In genomic region chr3R:14625215-14626156, dm6 we compare ENCODE assay signal across 1 fruit fly cellular context.
TF ChIP-seq lines count a peak whose summit lies in the region.

Gene put, minus strand, starts transcription at chr3R:14625703.
Gene His4r, plus strand, starts transcription at chr3R:14625755.

TF ChIP-seq in whole organism, embryonic, 481 proteins besides CTCF, POLR2A, EP300 and RAD21 (continued from another document):
- TF ChIP-seq Ssrp (tag; optimal IDR thresholded peaks at IDR 0.05; lab: Kevin White, UChicago) (no peak), unc-4 (GFP tag; IDR thresholded peaks at IDR 0.05; lab: Robert Waterston, UW; ENCODE audit: partially characterized antibody) (peak; percentile 50; the same call in 1 of the 2 replicates), Vsx1 (GFP tag; optimal IDR thresholded peaks at IDR 0.05; lab: Kevin White, UChicago) (no peak), Neu2 (GFP tag; optimal IDR thresholded peaks at IDR 0.05; lab: Kevin White, UChicago; ENCODE audit: borderline replicate concordance) (no peak), CG10147 (GFP tag; optimal IDR thresholded peaks at IDR 0.05; lab: Kevin White, UChicago) (no peak), Myb (GFP tag; optimal IDR thresholded peaks at IDR 0.05; lab: Kevin White, UChicago) (peak; percentile 30), repo (GFP tag; optimal IDR thresholded peaks at IDR 0.05; lab: Kevin White, UChicago) (peak; percentile 47), CG6683 (GFP tag; optimal IDR thresholded peaks at IDR 0.05; lab: Kevin White, UChicago) (no peak), yki (optimal IDR thresholded peaks at IDR 0.05; lab: Kevin White, UChicago) (no peak), CG12155 (GFP tag; optimal IDR thresholded peaks at IDR 0.05; lab: Kevin White, UChicago) (no peak), Aef1 (GFP tag; IDR thresholded peaks at IDR 0.05; lab: Robert Waterston, UW) (no peak), Ravus (GFP tag; IDR thresholded peaks at IDR 0.05; lab: Robert Waterston, UW) (no peak), CG18619 (GFP tag; optimal IDR thresholded peaks at IDR 0.05; lab: Kevin White, UChicago) (no peak), h (optimal IDR thresholded peaks at IDR 0.05; lab: Kevin White, UChicago) (no peak), ATbp (GFP tag; optimal IDR thresholded peaks at IDR 0.05; lab: Kevin White, UChicago) (no peak), Awh (GFP tag; IDR thresholded peaks at IDR 0.05; lab: Robert Waterston, UW) (no peak), da (GFP tag; optimal IDR thresholded peaks at IDR 0.05; lab: Kevin White, UChicago) (no peak), Fer3 (tag; optimal IDR thresholded peaks at IDR 0.05; lab: Kevin White, UChicago) (no peak), chif (GFP tag; optimal IDR thresholded peaks at IDR 0.05; lab: Kevin White, UChicago) (no peak), CG2116 (GFP tag; optimal IDR thresholded peaks at IDR 0.05; lab: Kevin White, UChicago) (peak; percentile 75), CG30431 (GFP tag; optimal IDR thresholded peaks at IDR 0.05; lab: Kevin White, UChicago) (no peak), croc (GFP tag; conservative IDR thresholded peaks at IDR 0.05; lab: Robert Waterston, UW) (no peak), HmgD (GFP tag; optimal IDR thresholded peaks at IDR 0.05; lab: Kevin White, UChicago) (peak; percentile 74), corto (GFP tag; optimal IDR thresholded peaks at IDR 0.05; lab: Kevin White, UChicago) (no peak), Camta (GFP tag; optimal IDR thresholded peaks at IDR 0.05; lab: Kevin White, UChicago) (no peak), hb (GFP tag; IDR thresholded peaks at IDR 0.05; lab: Robert Waterston, UW; ENCODE audit: partially characterized antibody) (no peak), CG10209 (GFP tag; optimal IDR thresholded peaks at IDR 0.05; lab: Kevin White, UChicago) (no peak), pzg (GFP tag; optimal IDR thresholded peaks at IDR 0.05; lab: Kevin White, UChicago) (peak; percentile 95), toy (GFP tag; IDR thresholded peaks at IDR 0.05; lab: Robert Waterston, UW) (no peak), HHEX (GFP tag; optimal IDR thresholded peaks at IDR 0.05; lab: Kevin White, UChicago) (no peak), CG31388 (GFP tag; optimal IDR thresholded peaks at IDR 0.05; lab: Kevin White, UChicago) (no peak), CG8281 (tag; optimal IDR thresholded peaks at IDR 0.05; lab: Kevin White, UChicago) (no peak), sisA (GFP tag; IDR thresholded peaks at IDR 0.05; lab: Robert Waterston, UW) (no peak), CG9817 (tag; optimal IDR thresholded peaks at IDR 0.05; lab: Kevin White, UChicago) (no peak), Nf-YA (GFP tag; IDR thresholded peaks at IDR 0.05; lab: Robert Waterston, UW) (no peak), CG12236 (GFP tag; optimal IDR thresholded peaks at IDR 0.05; lab: Kevin White, UChicago) (no peak), CG30403 (GFP tag; optimal IDR thresholded peaks at IDR 0.05; lab: Kevin White, UChicago) (no peak), Mad (GFP tag; optimal IDR thresholded peaks at IDR 0.05; lab: Kevin White, UChicago) (no peak), CG13894 (tag; optimal IDR thresholded peaks at IDR 0.05; lab: Kevin White, UChicago) (no peak), CG10462 (GFP tag; optimal IDR thresholded peaks at IDR 0.05; lab: Kevin White, UChicago) (no peak), row (GFP tag; IDR thresholded peaks at IDR 0.05; lab: Robert Waterston, UW) (peak; percentile 21; the same call in 2 of the 3 replicates), ken (GFP tag; IDR thresholded peaks at IDR 0.05; lab: Robert Waterston, UW) (no peak), Max (GFP tag; optimal IDR thresholded peaks at IDR 0.05; lab: Kevin White, UChicago) (peak; percentile 39), CG6791 (GFP tag; IDR thresholded peaks at IDR 0.05; lab: Robert Waterston, UW; ENCODE audit: partially characterized antibody) (peak; percentile 73; the same call in 2 of the 3 replicates), sd (tag; optimal IDR thresholded peaks at IDR 0.05; lab: Kevin White, UChicago) (no peak), CG4328 (GFP tag; optimal IDR thresholded peaks at IDR 0.05; lab: Kevin White, UChicago) (no peak), az2 (GFP tag; optimal IDR thresholded peaks at IDR 0.05; lab: Kevin White, UChicago) (no peak), dati (GFP tag; IDR thresholded peaks at IDR 0.05; lab: Robert Waterston, UW) (no peak), CG31224 (GFP tag; IDR thresholded peaks at IDR 0.05; lab: Robert Waterston, UW) (no peak), CG9727 (GFP tag; optimal IDR thresholded peaks at IDR 0.05; lab: Kevin White, UChicago) (peak; percentile 2), sc (optimal IDR thresholded peaks at IDR 0.05; lab: Kevin White, UChicago) (no peak), sc (GFP tag; optimal IDR thresholded peaks at IDR 0.05; lab: Kevin White, UChicago) (no peak), aop (GFP tag; IDR thresholded peaks at IDR 0.05; lab: Robert Waterston, UW) (no peak), cas (GFP tag; IDR thresholded peaks at IDR 0.05; lab: Robert Waterston, UW) (no peak), Dek (tag; optimal IDR thresholded peaks at IDR 0.05; lab: Kevin White, UChicago) (peak; percentile 31), Opbp (GFP tag; IDR thresholded peaks at IDR 0.05; lab: Robert Waterston, UW; ENCODE audit: partially characterized antibody) (peak; percentile 78), H15 (GFP tag; IDR thresholded peaks at IDR 0.05; lab: Robert Waterston, UW) (no peak), nerfin-2 (GFP tag; IDR thresholded peaks at IDR 0.05; lab: Robert Waterston, UW; ENCODE audit: partially characterized antibody) (peak; percentile 20; the same call in 1 of the 2 replicates), usp (GFP tag; optimal IDR thresholded peaks at IDR 0.05; lab: Kevin White, UChicago) (no peak), kah (GFP tag; optimal IDR thresholded peaks at IDR 0.05; lab: Kevin White, UChicago) (peak; percentile 20), sens-2 (GFP tag; IDR thresholded peaks at IDR 0.05; lab: Robert Waterston, UW) (no peak), CG1647 (GFP tag; optimal IDR thresholded peaks at IDR 0.05; lab: Kevin White, UChicago) (no peak), ase (GFP tag; IDR thresholded peaks at IDR 0.05; lab: Robert Waterston, UW) (no peak), tgo (GFP tag; IDR thresholded peaks at IDR 0.05; lab: Robert Waterston, UW) (no peak), CG8089 (GFP tag; optimal IDR thresholded peaks at IDR 0.05; lab: Kevin White, UChicago) (no peak), CG9876 (GFP tag; optimal IDR thresholded peaks at IDR 0.05; lab: Kevin White, UChicago) (no peak), Six4 (GFP tag; optimal IDR thresholded peaks at IDR 0.05; lab: Kevin White, UChicago) (no peak), CG2120 (GFP tag; optimal IDR thresholded peaks at IDR 0.05; lab: Kevin White, UChicago) (peak; percentile 38), Atf6 (GFP tag; IDR thresholded peaks at IDR 0.05; lab: Robert Waterston, UW) (no peak), CG8944 (GFP tag; optimal IDR thresholded peaks at IDR 0.05; lab: Kevin White, UChicago) (no peak), CG11247 (GFP tag; IDR thresholded peaks at IDR 0.05; lab: Robert Waterston, UW) (no peak), CG2678 (tag; optimal IDR thresholded peaks at IDR 0.05; lab: Kevin White, UChicago) (no peak), Hmr (GFP tag; optimal IDR thresholded peaks at IDR 0.05; lab: Kevin White, UChicago) (peak; percentile 61), wek (GFP tag; optimal IDR thresholded peaks at IDR 0.05; lab: Kevin White, UChicago) (no peak), Dbx (GFP tag; IDR thresholded peaks at IDR 0.05; lab: Robert Waterston, UW) (0 out of 3 replicates have a peak, but pooled peaks have one; percentile 6), MTF-1 (GFP tag; optimal IDR thresholded peaks at IDR 0.05; lab: Kevin White, UChicago; ENCODE audit: borderline replicate concordance) (no peak), CG34224 (GFP tag; IDR thresholded peaks at IDR 0.05; lab: Robert Waterston, UW; ENCODE audit: partially characterized antibody) (peak; percentile 27; the same call in 1 of the 3 replicates), CG6854 (GFP tag; optimal IDR thresholded peaks at IDR 0.05; lab: Kevin White, UChicago) (no peak), CG17361 (GFP tag; IDR thresholded peaks at IDR 0.05; lab: Robert Waterston, UW) (peak; percentile 37; the same call in 1 of the 3 replicates), CG7271 (tag; optimal IDR thresholded peaks at IDR 0.05; lab: Kevin White, UChicago) (no peak), GATAe (GFP tag; conservative IDR thresholded peaks at IDR 0.05; lab: Robert Waterston, UW) (no peak), MESR4 (GFP tag; optimal IDR thresholded peaks at IDR 0.05; lab: Kevin White, UChicago) (peak; percentile 87), CG1233 (GFP tag; optimal IDR thresholded peaks at IDR 0.05; lab: Kevin White, UChicago) (no peak), Hand (GFP tag; optimal IDR thresholded peaks at IDR 0.05; lab: Kevin White, UChicago) (no peak), vvl (GFP tag; IDR thresholded peaks at IDR 0.05; lab: Robert Waterston, UW) (peak; percentile 50), emc (GFP tag; optimal IDR thresholded peaks at IDR 0.05; lab: Kevin White, UChicago) (no peak), Oaz (GFP tag; IDR thresholded peaks at IDR 0.05; lab: Robert Waterston, UW) (no peak), CG2202 (tag; optimal IDR thresholded peaks at IDR 0.05; lab: Kevin White, UChicago) (peak; percentile 14), chinmo (GFP tag; IDR thresholded peaks at IDR 0.05; lab: Robert Waterston, UW; ENCODE audit: partially characterized antibody) (peak; percentile 48; the same call in 1 of the 4 replicates), CG2889 (GFP tag; IDR thresholded peaks at IDR 0.05; lab: Robert Waterston, UW) (no peak), CG1832 (GFP tag; optimal IDR thresholded peaks at IDR 0.05; lab: Kevin White, UChicago) (no peak), CG11504 (tag; optimal IDR thresholded peaks at IDR 0.05; lab: Kevin White, UChicago) (peak; percentile 58), CG4617 (GFP tag; optimal IDR thresholded peaks at IDR 0.05; lab: Kevin White, UChicago; ENCODE audit: borderline replicate concordance) (peak; percentile 94), CG13775 (GFP tag; optimal IDR thresholded peaks at IDR 0.05; lab: Kevin White, UChicago) (no peak), CG8388 (GFP tag; optimal IDR thresholded peaks at IDR 0.05; lab: Kevin White, UChicago) (no peak), Ptx1 (GFP tag; IDR thresholded peaks at IDR 0.05; lab: Robert Waterston, UW) (no peak), CG9797 (GFP tag; optimal IDR thresholded peaks at IDR 0.05; lab: Kevin White, UChicago) (peak; percentile 95), gcm (GFP tag; optimal IDR thresholded peaks at IDR 0.05; lab: Kevin White, UChicago) (no peak), CG11560 (tag; IDR thresholded peaks at IDR 0.05; lab: Robert Waterston, UW) (no peak), Hr78 (GFP tag; optimal IDR thresholded peaks at IDR 0.05; lab: Kevin White, UChicago) (no peak), hth (optimal IDR thresholded peaks at IDR 0.05; lab: Kevin White, UChicago) (no peak), ap (GFP tag; IDR thresholded peaks at IDR 0.05; lab: Robert Waterston, UW) (no peak), B-H1 (GFP tag; IDR thresholded peaks at IDR 0.05; lab: Robert Waterston, UW) (no peak), CG4424 (GFP tag; optimal IDR thresholded peaks at IDR 0.05; lab: Kevin White, UChicago) (peak; percentile 11), amos (GFP tag; IDR thresholded peaks at IDR 0.05; lab: Robert Waterston, UW; ENCODE audit: partially characterized antibody) (peak; percentile 69), dpn (GFP tag; optimal IDR thresholded peaks at IDR 0.05; lab: Kevin White, UChicago) (peak in 1 of 2 experiments; percentile 35), tll (GFP tag; optimal IDR thresholded peaks at IDR 0.05; lab: Kevin White, UChicago) (peak in 1 of 2 experiments; percentile 4), gcm2 (GFP tag; optimal IDR thresholded peaks at IDR 0.05; lab: Kevin White, UChicago) (no peak), pan (optimal IDR thresholded peaks at IDR 0.05; lab: Kevin White, UChicago) (no peak), pan (GFP tag; optimal IDR thresholded peaks at IDR 0.05 in 1 of 2, IDR thresholded peaks at IDR 0.05 in 1 of 2) (no peak), CG14014 (GFP tag; IDR thresholded peaks at IDR 0.05; lab: Robert Waterston, UW) (no peak), CG11723 (GFP tag; optimal IDR thresholded peaks at IDR 0.05; lab: Kevin White, UChicago) (no peak), Sry-β (GFP tag; optimal IDR thresholded peaks at IDR 0.05; lab: Kevin White, UChicago) (no peak), CG11695 (GFP tag; IDR thresholded peaks at IDR 0.05; lab: Robert Waterston, UW) (no peak), zf30C (GFP tag; optimal IDR thresholded peaks at IDR 0.05; lab: Kevin White, UChicago) (no peak), CG3407 (GFP tag; optimal IDR thresholded peaks at IDR 0.05; lab: Kevin White, UChicago) (no peak), CG33557 (GFP tag; optimal IDR thresholded peaks at IDR 0.05; lab: Kevin White, UChicago) (no peak), Dip2 (GFP tag; IDR thresholded peaks at IDR 0.05; lab: Robert Waterston, UW) (no peak), trh (GFP tag; optimal IDR thresholded peaks at IDR 0.05; lab: Kevin White, UChicago) (no peak), shn (GFP tag; optimal IDR thresholded peaks at IDR 0.05; lab: Kevin White, UChicago) (no peak), CG6272 (GFP tag; IDR thresholded peaks at IDR 0.05; lab: Robert Waterston, UW) (no peak), CG4360 (GFP tag; IDR thresholded peaks at IDR 0.05; lab: Robert Waterston, UW) (no peak; the same call in 1 of the 2 replicates), CG7928 (GFP tag; optimal IDR thresholded peaks at IDR 0.05; lab: Kevin White, UChicago) (peak; percentile 87), HLH4C (GFP tag; IDR thresholded peaks at IDR 0.05; lab: Robert Waterston, UW; ENCODE audit: partially characterized antibody) (peak; percentile 61; the same call in 2 of the 3 replicates), CG14860 (GFP tag; IDR thresholded peaks at IDR 0.05; lab: Robert Waterston, UW; ENCODE audit: partially characterized antibody) (0 out of 3 replicates have a peak, but pooled peaks have one; percentile 40), CG15073 (GFP tag; optimal IDR thresholded peaks at IDR 0.05; lab: Kevin White, UChicago) (no peak), Lhr (GFP tag; optimal IDR thresholded peaks at IDR 0.05; lab: Kevin White, UChicago) (peak; percentile 22), MBD-R2 (GFP tag; IDR thresholded peaks at IDR 0.05; lab: Robert Waterston, UW) (peak; percentile 69)
